Worm (Caenorhabditis elegans): ENCODE results near the gene clc-29.

ce11 chrIII:8331779-8332178 lies 15.9 kb downstream of the clc-29 start, which contains the start of the genes mrps-18A and ZC262.2:
- TF ChIP-seq aha-1 (tag) (no peak), lin-39 (tag; optimal IDR thresholded peaks at IDR 0.05) (no peak), fkh-10 (GFP tag; optimal IDR thresholded peaks at IDR 0.05) (no peak), ama-1 (optimal IDR thresholded peaks at IDR 0.05) (no peak), R02D3.7 (tag; optimal IDR thresholded peaks at IDR 0.05) (no peak), snpc-4 (tag; optimal IDR thresholded peaks at IDR 0.05) (no peak), T26A8.4 (GFP tag; IDR thresholded peaks at IDR 0.05) (no peak), arid-1 (GFP tag; conservative IDR thresholded peaks at IDR 0.05) (no peak), aly-2 (tag; optimal IDR thresholded peaks at IDR 0.05) (no peak), F49E8.2 (tag; optimal IDR thresholded peaks at IDR 0.05; ENCODE audit: borderline replicate concordance) (no peak), nhr-76 (tag; optimal IDR thresholded peaks at IDR 0.05) (no peak), ztf-11 (tag; optimal IDR thresholded peaks at IDR 0.05) (no peak), fos-1 (tag; optimal IDR thresholded peaks at IDR 0.05) (no peak), ces-1 (GFP tag; optimal IDR thresholded peaks at IDR 0.05) (no peak)
